Worm (Caenorhabditis elegans) whole organism, young adult: Measurements from ENCODE around the gene asp-3.

Experiments used
- C17E4.6 ChIP-seq: fragments of 200-800 bp; sonication (Bioruptor generic); IDR thresholded peaks from 2 replicates; pipeline ENCODE4 v1.3.6; 2022; ENCODE audit warnings: missing genetic modification reagents, missing genetic modification characterization, missing compliant biosample characterization
- F22D6.2 ChIP-seq: sonication (generic microtip); optimal IDR thresholded peaks from 2 replicates; lab custom pipeline; 2016; ENCODE audit warnings: mild to moderate bottlenecking, missing genetic modification characterization, missing compliant biosample characterization
- F37B4.10 ChIP-seq: fragments of 200-800 bp; sonication (Bioruptor generic); IDR thresholded peaks from 2 replicates; pipeline ENCODE4 v1.3.6; 2022; ENCODE audit warnings: missing genetic modification characterization, missing compliant biosample characterization
- F39B2.1 ChIP-seq: fragments of 200-800 bp; sonication (Bioruptor generic); IDR thresholded peaks from 2 replicates; pipeline ENCODE4 v1.3.6; 2022; ENCODE audit warnings: missing genetic modification reagents, missing genetic modification characterization, missing compliant biosample characterization
- F57C9.4 ChIP-seq: sonication (generic microtip); optimal IDR thresholded peaks from 2 replicates; lab custom pipeline; 2017; ENCODE audit warnings: mild to moderate bottlenecking, missing genetic modification characterization, missing compliant biosample characterization
- T07F8.4 ChIP-seq: sonication (generic microtip); optimal IDR thresholded peaks from 2 replicates; lab custom pipeline; 2016; ENCODE audit warnings: mild to moderate bottlenecking, missing genetic modification characterization, moderate library complexity, missing compliant biosample characterization
- T26A5.8 ChIP-seq: sonication (generic microtip); optimal IDR thresholded peaks from 2 replicates; lab custom pipeline; 2016; ENCODE audit warnings: missing genetic modification characterization, missing compliant biosample characterization
- Y53G8AR.9 ChIP-seq: fragments of 200-800 bp; sonication (Bioruptor generic); conservative IDR thresholded peaks from 2 replicates; pipeline ENCODE4 v1.3.6; 2022; ENCODE audit warnings: missing genetic modification reagents, missing genetic modification characterization, missing compliant biosample characterization
- Y56A3A.18 ChIP-seq: fragments of 200-800 bp; sonication (Bioruptor generic); IDR thresholded peaks from 2 replicates; pipeline ENCODE4 v1.3.6; 2022; ENCODE audit warnings: missing genetic modification reagents, missing genetic modification characterization, missing compliant biosample characterization
- ZK185.1 ChIP-seq: sonication (generic microtip); optimal IDR thresholded peaks from 2 replicates; lab custom pipeline; 2016; ENCODE audit warnings: mild to moderate bottlenecking, missing genetic modification characterization, missing compliant biosample characterization; ENCODE audit not compliant: poor library complexity, severe bottlenecking
- akir-1 ChIP-seq: fragments of 200-800 bp; sonication (Bioruptor generic); optimal IDR thresholded peaks from 2 replicates; lab custom pipeline; 2018; ENCODE audit warnings: mild to moderate bottlenecking, missing genetic modification characterization, moderate library complexity, missing compliant biosample characterization
- ama-1 ChIP-seq, 3 experiments: fragments of 150-350 bp in 1 of 3; sonication (generic microtip) in 2 of 3; optimal IDR thresholded peaks; 2 replicates each; lab custom pipeline; 2014 to 2018; ENCODE audit warnings: missing biosample characterization in 2 of 3, missing genetic modification characterization in 2 of 3, missing genetic modification reagents in 2 of 3
- atf-7 ChIP-seq: sonication (generic microtip); optimal IDR thresholded peaks from 2 replicates; lab custom pipeline; 2017; ENCODE audit warnings: mild to moderate bottlenecking, missing genetic modification characterization, missing compliant biosample characterization
- attf-3 ChIP-seq: fragments of 200-800 bp; sonication (Bioruptor generic); conservative IDR thresholded peaks from 2 replicates; pipeline ENCODE4 v1.3.6; 2022; ENCODE audit warnings: missing genetic modification reagents, missing genetic modification characterization, missing compliant biosample characterization
- attf-6 ChIP-seq: fragments of 200-800 bp; sonication (Bioruptor generic); IDR thresholded peaks from 2 replicates; pipeline ENCODE4 v1.3.6; 2022; ENCODE audit warnings: missing genetic modification reagents, missing genetic modification characterization, missing compliant biosample characterization
- bed-1 ChIP-seq: fragments of 200-800 bp; sonication (Bioruptor generic); IDR thresholded peaks from 2 replicates; pipeline ENCODE4 v1.3.6; 2022; ENCODE audit warnings: missing genetic modification reagents, missing genetic modification characterization, missing compliant biosample characterization
- ceh-58 ChIP-seq: fragments of 200-800 bp; sonication (Bioruptor generic); IDR thresholded peaks from 2 replicates; pipeline ENCODE4 v1.3.6; 2022; ENCODE audit warnings: missing genetic modification characterization, missing compliant biosample characterization
- ceh-79 ChIP-seq: sonication (generic microtip); optimal IDR thresholded peaks from 2 replicates; lab custom pipeline; 2017; ENCODE audit warnings: mild to moderate bottlenecking, missing genetic modification characterization, missing compliant biosample characterization
- chd-7 ChIP-seq: sonication (generic microtip); optimal IDR thresholded peaks from 2 replicates; lab custom pipeline; 2016; ENCODE audit warnings: mild to moderate bottlenecking, missing genetic modification characterization, moderate library complexity, missing compliant biosample characterization
- dox-1 ChIP-seq: fragments of 200-800 bp; sonication (Bioruptor generic); IDR thresholded peaks from 2 replicates; pipeline ENCODE4 v1.3.6; 2022; ENCODE audit warnings: missing genetic modification reagents, missing genetic modification characterization, missing compliant biosample characterization
- dpl-1 ChIP-seq: fragments of 150-350 bp; optimal IDR thresholded peaks from 2 replicates; lab custom pipeline; 2014; ENCODE audit warnings: missing biosample characterization, missing genetic modification reagents, missing genetic modification characterization
- egl-44 ChIP-seq: fragments of 200-800 bp; sonication (Bioruptor generic); IDR thresholded peaks from 2 replicates; pipeline ENCODE4 v1.3.6; 2022; ENCODE audit warnings: missing genetic modification reagents, missing genetic modification characterization, missing compliant biosample characterization
- fkh-3 ChIP-seq: sonication (generic microtip); optimal IDR thresholded peaks from 2 replicates; lab custom pipeline; 2016; ENCODE audit warnings: mild to moderate bottlenecking, missing genetic modification characterization, missing compliant biosample characterization
- hlh-12 ChIP-seq: sonication (generic microtip); optimal IDR thresholded peaks from 2 replicates; lab custom pipeline; 2016; ENCODE audit warnings: missing genetic modification characterization, missing compliant biosample characterization
- hlh-26 ChIP-seq: fragments of 200-800 bp; sonication (Bioruptor generic); conservative IDR thresholded peaks from 2 replicates; pipeline ENCODE4 v1.3.6; 2022; ENCODE audit warnings: missing genetic modification reagents, missing genetic modification characterization, missing compliant biosample characterization
- hmg-20 ChIP-seq: fragments of 200-800 bp; sonication (Bioruptor generic); IDR thresholded peaks from 2 replicates; pipeline ENCODE4 v1.3.6; 2022; ENCODE audit warnings: missing genetic modification reagents, missing genetic modification characterization, missing compliant biosample characterization
- hsf-1 ChIP-seq: fragments of 200-800 bp; sonication (Bioruptor generic); IDR thresholded peaks from 2 replicates; pipeline ENCODE4 v1.3.6; 2022; ENCODE audit warnings: missing genetic modification reagents, missing genetic modification characterization, missing compliant biosample characterization
- lag-1 ChIP-seq: fragments of 200-800 bp; sonication (Bioruptor generic); IDR thresholded peaks from 2 replicates; pipeline ENCODE4 v1.3.6; 2022; ENCODE audit warnings: missing genetic modification reagents, missing genetic modification characterization, missing compliant biosample characterization
- let-526 ChIP-seq: fragments of 200-800 bp; sonication (Bioruptor generic); IDR thresholded peaks from 2 replicates; pipeline ENCODE4 v1.3.6; 2022; ENCODE audit warnings: missing genetic modification reagents, missing genetic modification characterization, missing compliant biosample characterization
- let-607 ChIP-seq, 2 experiments: fragments of 200-800 bp in 1 of 2; sonication (Bioruptor generic) in 1 of 2; sonication (generic microtip) in 1 of 2; optimal IDR thresholded peaks; 2 replicates each; lab custom pipeline; 2016 to 2018; ENCODE audit warnings: mild to moderate bottlenecking in 2 of 2, missing compliant biosample characterization in 2 of 2, missing genetic modification characterization in 2 of 2, moderate library complexity in 2 of 2, missing genotype in 1 of 2
- lin-40 ChIP-seq: sonication (generic microtip); optimal IDR thresholded peaks from 2 replicates; lab custom pipeline; 2016; ENCODE audit warnings: missing genetic modification characterization, mild to moderate bottlenecking, missing compliant biosample characterization, missing genotype, missing genetic modification reagents
- lir-1 ChIP-seq: fragments of 200-800 bp; sonication (Bioruptor generic); conservative IDR thresholded peaks from 2 replicates; pipeline ENCODE4 v1.3.6; 2022; ENCODE audit warnings: missing genetic modification reagents, missing genetic modification characterization, missing compliant biosample characterization
- nhr-120 ChIP-seq: fragments of 200-800 bp; sonication (Bioruptor generic); IDR thresholded peaks from 2 replicates; pipeline ENCODE4 v1.3.6; 2022; ENCODE audit warnings: missing genetic modification characterization, missing compliant biosample characterization
- nhr-27 ChIP-seq: fragments of 200-800 bp; sonication (Bioruptor generic); optimal IDR thresholded peaks from 2 replicates; lab custom pipeline; 2018; ENCODE audit warnings: mild to moderate bottlenecking, missing genetic modification characterization, moderate library complexity, missing compliant biosample characterization
- nhr-80 ChIP-seq: sonication (generic microtip); optimal IDR thresholded peaks from 2 replicates; lab custom pipeline; 2016; ENCODE audit warnings: missing genetic modification characterization, missing compliant biosample characterization
- rcor-1 ChIP-seq: fragments of 200-800 bp; sonication (Bioruptor generic); IDR thresholded peaks from 2 replicates; pipeline ENCODE4 v1.3.6; 2022; ENCODE audit warnings: missing genetic modification reagents, missing genetic modification characterization, missing compliant biosample characterization
- rec-8 ChIP-seq, 2 experiments: sonication (generic microtip); optimal IDR thresholded peaks; 2 replicates each; lab custom pipeline; 2016; ENCODE audit warnings: mild to moderate bottlenecking in 2 of 2, missing genetic modification characterization in 2 of 2, missing genetic modification reagents in 2 of 2, missing genotype in 2 of 2, missing biosample characterization in 1 of 2, missing compliant biosample characterization in 1 of 2, moderate library complexity in 1 of 2
- repo-1 ChIP-seq: sonication (generic microtip); optimal IDR thresholded peaks from 2 replicates; lab custom pipeline; 2017; ENCODE audit warnings: mild to moderate bottlenecking, missing genetic modification characterization, missing compliant biosample characterization
- snpc-1.3 ChIP-seq: sonication (generic microtip); optimal IDR thresholded peaks from 2 replicates; lab custom pipeline; 2017; ENCODE audit warnings: missing genetic modification characterization, mild to moderate bottlenecking, missing compliant biosample characterization, antibody characterized with exemption, moderate library complexity, missing genotype, missing genetic modification reagents; ENCODE audit not compliant: insufficient read depth
- unc-130 ChIP-seq: sonication (generic microtip); optimal IDR thresholded peaks from 2 replicates; lab custom pipeline; 2016; ENCODE audit warnings: missing genetic modification reagents, missing genetic modification characterization, missing compliant biosample characterization
- zim-3 ChIP-seq: sonication (generic microtip); optimal IDR thresholded peaks from 2 replicates; lab custom pipeline; 2017; ENCODE audit warnings: mild to moderate bottlenecking, missing genetic modification characterization, moderate library complexity, missing compliant biosample characterization
- ztf-28 ChIP-seq: fragments of 200-800 bp; sonication (Bioruptor generic); IDR thresholded peaks from 2 replicates; pipeline ENCODE4 v1.3.6; 2022; ENCODE audit warnings: missing genetic modification reagents, missing genetic modification characterization, missing compliant biosample characterization
- ztf-6 ChIP-seq: fragments of 200-800 bp; sonication (Bioruptor generic); IDR thresholded peaks from 2 replicates; pipeline ENCODE4 v1.3.6; 2022; ENCODE audit warnings: missing genetic modification reagents, missing genetic modification characterization, missing compliant biosample characterization

The asp-3 gene

DNA sequence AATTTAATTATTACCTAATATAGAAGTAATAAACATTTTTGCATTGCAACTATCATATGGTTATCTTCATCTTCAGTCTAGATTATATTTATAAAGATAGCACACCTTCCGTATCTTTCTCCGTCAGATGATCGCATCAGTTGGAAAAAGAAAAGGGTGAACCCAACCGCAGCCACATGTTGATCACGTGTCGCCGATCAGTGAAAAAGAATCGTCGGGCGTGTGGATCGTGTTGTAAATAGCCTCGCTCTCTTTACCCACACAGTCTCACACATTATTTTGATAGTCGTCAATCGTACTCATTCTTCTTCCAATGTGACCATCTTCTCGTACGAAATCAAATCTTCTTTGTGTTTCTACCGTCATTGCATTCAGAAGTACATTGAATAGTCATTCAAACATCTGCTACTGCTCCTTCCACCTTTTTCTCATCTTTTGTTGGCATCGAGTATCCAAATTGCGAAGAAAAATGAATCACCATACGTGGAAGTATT is 47.0 kb upstream of the asp-3 start (continued):
- no peak for TF ChIP-seq F39B2.1 (GFP tag; lab: Robert Waterston, UW)
- no peak for TF ChIP-seq bed-1 (GFP tag; lab: Robert Waterston, UW)
- no peak for TF ChIP-seq F37B4.10 (GFP tag; lab: Robert Waterston, UW)
- TF ChIP-seq repo-1 (tag; lab: Kevin White, UChicago), result peak; percentile 92
- no peak for TF ChIP-seq dpl-1
- 0 out of 2 replicates have a peak, but pooled peaks have one; percentile 67 for TF ChIP-seq Y56A3A.18
- peak; percentile 52; the same call in 1 of the 2 replicates for TF ChIP-seq lir-1
- TF ChIP-seq F57C9.4, result no peak
- TF ChIP-seq Y53G8AR.9 (GFP tag; lab: Robert Waterston, UW), result peak; percentile 92
- TF ChIP-seq unc-130 (GFP tag; lab: Kevin White, UChicago), result no peak
- TF ChIP-seq lin-40 (tag; lab: Kevin White, UChicago), result peak; percentile 92
- TF ChIP-seq fkh-3 (tag; lab: Kevin White, UChicago), result no peak
- no peak for TF ChIP-seq ceh-79 (tag; lab: Kevin White, UChicago)
- TF ChIP-seq nhr-120 (GFP tag; lab: Robert Waterston, UW), result no peak
- no peak for TF ChIP-seq ztf-28
- peak; percentile 95 for TF ChIP-seq F22D6.2
- TF ChIP-seq egl-44 (GFP tag; lab: Robert Waterston, UW), result peak; percentile 89
- TF ChIP-seq chd-7, result peak; percentile 95
- TF ChIP-seq akir-1, result peak; percentile 41
- TF ChIP-seq T07F8.4 (tag; lab: Kevin White, UChicago), result no peak
- no peak for TF ChIP-seq rec-8 (tag; optimal IDR thresholded peaks at IDR 0.05; lab: Kevin White, UChicago)
- peak; percentile 61 for TF ChIP-seq nhr-27 (tag; lab: Kevin White, UChicago)
- TF ChIP-seq C17E4.6, result peak; percentile 79
- no peak for TF ChIP-seq hlh-26 (GFP tag; lab: Robert Waterston, UW)
- peak; percentile 54 for TF ChIP-seq rcor-1 (GFP tag; lab: Robert Waterston, UW)
- TF ChIP-seq attf-6 (GFP tag; lab: Robert Waterston, UW), result 0 out of 2 replicates have a peak, but pooled peaks have one; percentile 30
- TF ChIP-seq snpc-1.3 (tag; lab: Kevin White, UChicago), result no peak
- TF ChIP-seq hsf-1 (GFP tag; lab: Robert Waterston, UW), result peak; percentile 49; the same call in 1 of the 2 replicates
- TF ChIP-seq zim-3 (tag; lab: Kevin White, UChicago), result peak; percentile 84
- peak; percentile 95 for TF ChIP-seq atf-7 (tag; lab: Kevin White, UChicago)
- no peak for TF ChIP-seq ztf-6
- TF ChIP-seq ceh-58 (GFP tag; lab: Robert Waterston, UW), result no peak
- TF ChIP-seq T26A5.8 (tag; lab: Kevin White, UChicago), result no peak
- TF ChIP-seq hmg-20 (GFP tag; lab: Robert Waterston, UW), result no peak
- no peak for TF ChIP-seq hlh-12
- TF ChIP-seq attf-3 (GFP tag; lab: Robert Waterston, UW), result no peak
- peak; percentile 61; the same call in 1 of the 2 replicates for TF ChIP-seq let-526 (GFP tag; lab: Robert Waterston, UW)

DNA sequence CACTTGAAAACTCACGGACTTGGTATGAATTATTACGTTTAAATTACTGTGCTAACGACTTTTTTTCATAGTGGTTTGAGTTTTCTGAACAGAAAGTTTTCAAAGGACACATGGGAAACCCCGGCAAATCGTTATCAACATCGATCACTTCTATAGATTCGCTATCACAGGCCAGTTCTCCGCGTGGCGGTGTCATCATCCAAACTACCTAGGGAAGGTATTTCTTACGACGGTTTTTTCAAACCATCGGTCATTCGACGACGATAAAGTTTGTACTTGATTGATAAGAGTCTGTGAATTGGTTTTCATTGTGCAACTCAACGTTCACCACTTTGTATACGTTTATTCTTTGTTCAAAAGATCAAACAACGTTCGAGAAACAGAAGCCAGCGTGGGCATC is 46.3 kb upstream of the asp-3 start:
- TF ChIP-seq nhr-80 (tag; lab: Kevin White, UChicago) (peak; percentile 93), let-607 (tag; optimal IDR thresholded peaks at IDR 0.05; lab: Kevin White, UChicago) (peak in 1 of 2 experiments; percentile 30), egl-44 (GFP tag; lab: Robert Waterston, UW) (no peak), ZK185.1 (peak; percentile 56), dox-1 (GFP tag; lab: Robert Waterston, UW) (peak; percentile 42), ama-1 (optimal IDR thresholded peaks at IDR 0.05; lab: Kevin White, UChicago) (peak; percentile 12), ama-1 (GFP tag; optimal IDR thresholded peaks at IDR 0.05; lab: Kevin White, UChicago) (no peak), ceh-79 (tag; lab: Kevin White, UChicago) (no peak), lag-1 (GFP tag; lab: Robert Waterston, UW) (0 out of 2 replicates have a peak, but pooled peaks have one; percentile 5)
